Fruit fly (Drosophila melanogaster) whole organism: ENCODE data around the gene Ythdc1.

Source experiments
- CG8478 ChIP-seq: fragments of >200 bp; optimal IDR thresholded peaks from 2 replicates; lab custom pipeline; 2018; ENCODE audit warnings: inconsistent platforms
- Dll ChIP-seq: fragments of >200 bp; optimal IDR thresholded peaks from 2 replicates; lab custom pipeline; 2017
- EcR ChIP-seq, 2 experiments: fragments of >200 bp; optimal IDR thresholded peaks; 2 replicates each; lab custom pipeline; 2017; ENCODE audit warnings: missing biosample characterization in 2 of 2, missing genetic modification characterization in 2 of 2, missing genetic modification reagents in 2 of 2
- pan ChIP-seq: fragments of >200 bp; optimal IDR thresholded peaks from 2 replicates; lab custom pipeline; 2017
- psq ChIP-seq: fragments of >200 bp; optimal IDR thresholded peaks from 2 replicates; lab custom pipeline; 2017
- usp ChIP-seq: fragments of >200 bp; optimal IDR thresholded peaks from 2 replicates; lab custom pipeline; 2017; ENCODE audit warnings: missing biosample characterization, missing genetic modification characterization, mixed read lengths

The Ythdc1 gene

dm6 chr3L:3342307-3342940, 31.5 kb downstream of the Ythdc1 start:
- TF ChIP-seq psq (lab: Kevin White, UChicago) (no peak), Dll (lab: Kevin White, UChicago) (no peak), usp (GFP tag; lab: Kevin White, UChicago) (no peak), EcR (GFP tag; optimal IDR thresholded peaks at IDR 0.05; lab: Kevin White, UChicago) (no peak), CG8478 (lab: Kevin White, UChicago) (no peak), pan (lab: Kevin White, UChicago) (peak; percentile 82)

DNA sequence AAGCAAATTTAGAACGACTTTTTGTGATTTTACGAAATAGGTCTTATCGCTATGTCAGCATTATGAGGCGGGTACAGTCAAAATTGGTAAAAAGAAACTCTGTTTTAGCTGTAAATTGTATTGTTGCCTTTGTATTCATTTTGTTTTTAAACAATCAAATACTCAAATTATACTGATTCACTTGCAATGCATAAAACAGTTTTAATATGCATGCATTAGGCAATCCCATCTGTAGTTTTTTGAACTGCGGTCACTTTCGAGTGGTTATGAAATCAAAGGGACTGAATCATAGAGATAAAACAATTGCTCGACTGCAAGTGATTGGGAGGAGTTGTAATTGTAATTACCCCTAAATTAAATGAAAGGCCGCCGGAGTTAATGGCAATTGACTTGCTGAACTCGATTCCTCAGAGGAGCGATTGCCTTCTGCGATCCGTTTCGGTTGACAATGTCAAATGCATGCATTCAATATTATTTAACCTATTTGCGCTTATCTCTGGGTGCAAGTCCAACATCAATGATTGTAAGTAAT, 34.2 kb downstream of the Ythdc1 start:
- TF ChIP-seq EcR (GFP tag; optimal IDR thresholded peaks at IDR 0.05; lab: Kevin White, UChicago) (no peak), psq (lab: Kevin White, UChicago) (no peak), usp (GFP tag; lab: Kevin White, UChicago) (no peak), pan (lab: Kevin White, UChicago) (no peak), Dll (lab: Kevin White, UChicago) (no peak), CG8478 (lab: Kevin White, UChicago) (no peak)

dm6 chr3L:3338882-3339590, 34.9 kb downstream of the Ythdc1 start:
- TF ChIP-seq psq (lab: Kevin White, UChicago), result no peak
- no peak for TF ChIP-seq Dll (lab: Kevin White, UChicago)
- TF ChIP-seq CG8478 (lab: Kevin White, UChicago), result no peak
- no peak for TF ChIP-seq pan (lab: Kevin White, UChicago)
- TF ChIP-seq usp (GFP tag; lab: Kevin White, UChicago), result no peak
- no peak for TF ChIP-seq EcR (GFP tag; optimal IDR thresholded peaks at IDR 0.05; lab: Kevin White, UChicago)

DNA sequence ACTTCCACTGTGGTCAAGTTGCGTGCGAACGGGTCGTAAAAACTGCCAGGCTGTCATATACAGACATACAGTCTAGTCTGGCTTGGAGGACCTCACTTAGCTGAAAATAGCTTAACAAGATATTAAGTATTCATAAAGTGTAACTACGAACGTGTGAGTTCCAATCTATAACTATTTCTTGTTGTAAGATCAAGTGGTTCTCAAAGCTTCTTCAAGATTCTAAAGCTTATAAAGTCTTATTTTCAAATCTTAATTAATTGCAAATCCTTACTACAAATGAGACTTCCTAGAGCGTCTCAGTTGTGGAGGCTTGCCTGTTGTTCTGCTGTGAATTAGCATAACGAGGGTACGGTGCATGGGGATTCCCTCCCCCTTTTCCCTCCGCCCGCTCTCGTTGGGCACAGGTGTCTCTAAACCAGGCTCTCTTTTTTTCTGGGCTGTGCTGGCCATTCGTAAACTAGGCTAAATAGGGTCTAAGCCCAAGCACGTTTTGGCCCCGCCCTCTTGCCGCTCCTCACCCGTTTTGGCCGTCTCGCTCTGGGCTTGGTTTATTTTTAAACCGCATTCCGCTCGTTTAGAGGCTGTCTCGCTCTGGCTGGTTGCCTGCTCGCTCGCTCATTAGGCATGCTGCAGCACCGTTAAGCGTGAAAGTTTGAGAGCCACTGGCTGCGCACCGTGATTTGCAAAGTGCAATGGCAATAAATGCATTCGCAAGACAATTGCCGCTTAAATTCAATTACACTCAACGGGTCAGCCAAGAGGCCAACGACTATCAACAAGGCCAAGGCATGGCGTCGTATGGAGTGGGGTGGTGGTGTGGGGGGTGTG, 35.7 kb downstream of the Ythdc1 start:
- no peak for TF ChIP-seq pan (lab: Kevin White, UChicago)
- no peak for TF ChIP-seq CG8478 (lab: Kevin White, UChicago)
- TF ChIP-seq usp (GFP tag; lab: Kevin White, UChicago), result no peak
- TF ChIP-seq psq (lab: Kevin White, UChicago), result no peak
- no peak for TF ChIP-seq Dll (lab: Kevin White, UChicago)
- TF ChIP-seq EcR (GFP tag; optimal IDR thresholded peaks at IDR 0.05; lab: Kevin White, UChicago), result no peak

dm6 chr3L:3337345-3337928, 36.5 kb downstream of the Ythdc1 start:
- TF ChIP-seq usp (GFP tag; lab: Kevin White, UChicago) (no peak), Dll (lab: Kevin White, UChicago) (no peak), CG8478 (lab: Kevin White, UChicago) (no peak), psq (lab: Kevin White, UChicago) (no peak), EcR (GFP tag; optimal IDR thresholded peaks at IDR 0.05; lab: Kevin White, UChicago) (no peak), pan (lab: Kevin White, UChicago) (no peak)

DNA sequence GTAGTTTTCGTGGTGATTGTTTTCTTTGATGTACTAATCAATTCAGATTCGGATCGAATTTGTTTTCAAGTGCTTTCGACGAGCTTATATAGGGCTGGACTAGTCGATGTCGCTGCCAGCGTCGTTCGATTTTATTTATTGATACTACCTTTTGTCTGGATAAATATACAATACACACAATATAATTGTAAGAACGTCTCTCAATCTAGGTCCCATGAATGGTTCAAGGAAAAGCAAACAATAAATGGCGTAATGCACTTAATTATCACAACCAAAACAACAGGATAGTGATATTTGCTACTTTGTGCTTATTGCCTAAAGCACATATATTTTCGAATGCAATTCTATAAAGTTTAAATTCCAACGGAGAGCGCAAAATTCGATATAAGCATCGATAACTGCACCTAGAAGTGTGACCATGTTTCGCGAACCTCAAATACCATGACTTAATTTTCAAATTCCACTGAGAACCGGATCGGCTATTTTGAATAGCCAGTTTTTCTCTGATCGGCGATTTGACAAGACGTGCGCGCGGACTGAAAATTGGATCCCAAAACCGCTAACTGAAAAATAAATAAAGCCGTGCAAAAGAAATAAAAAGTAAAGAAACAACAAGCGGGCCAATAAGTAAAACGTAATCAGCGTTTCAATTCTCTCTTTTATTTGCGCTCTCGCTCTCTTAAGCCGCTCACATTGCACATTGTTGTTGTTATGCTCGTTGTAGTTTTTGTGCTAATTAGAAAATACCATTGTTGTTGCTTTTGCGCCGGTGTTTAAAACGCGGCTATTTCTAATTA, 37.4 kb downstream of the Ythdc1 start, which contains the start of the genes Drsl6 and kst:
Drsl6 (minus strand) TSS at position 51 of the 797 bp plus-strand sequence.
kst (plus strand) TSS at position 493 of the 797 bp plus-strand sequence.
- TF ChIP-seq Dll (lab: Kevin White, UChicago) (no peak), CG8478 (lab: Kevin White, UChicago) (no peak), EcR (GFP tag; optimal IDR thresholded peaks at IDR 0.05; lab: Kevin White, UChicago) (no peak), psq (lab: Kevin White, UChicago) (no peak), pan (lab: Kevin White, UChicago) (no peak), usp (GFP tag; lab: Kevin White, UChicago) (no peak)

dm6 chr3L:3335688-3336087, 38.3 kb downstream of the Ythdc1 start, which contains the start of gene Drsl1:
Gene Drsl1 (minus strand): TSS chr3L:3335788.
- TF ChIP-seq CG8478 (lab: Kevin White, UChicago) (no peak), pan (lab: Kevin White, UChicago) (no peak), EcR (GFP tag; optimal IDR thresholded peaks at IDR 0.05; lab: Kevin White, UChicago) (no peak), usp (GFP tag; lab: Kevin White, UChicago) (no peak), Dll (lab: Kevin White, UChicago) (no peak), psq (lab: Kevin White, UChicago) (no peak)

dm6 chr3L:3334784-3335183, 39.2 kb downstream of the Ythdc1 start, which contains the start of gene CG14969:
Gene CG14969 (minus strand): TSS chr3L:3334978.
- no peak for TF ChIP-seq Dll (lab: Kevin White, UChicago)
- no peak for TF ChIP-seq usp (GFP tag; lab: Kevin White, UChicago)
- TF ChIP-seq pan (lab: Kevin White, UChicago), result no peak
- TF ChIP-seq EcR (GFP tag; optimal IDR thresholded peaks at IDR 0.05; lab: Kevin White, UChicago), result no peak
- TF ChIP-seq psq (lab: Kevin White, UChicago), result no peak
- TF ChIP-seq CG8478 (lab: Kevin White, UChicago), result no peak

dm6 chr3L:3329763-3330162, 44.2 kb downstream of the Ythdc1 start, which contains the start of gene CG14961:
Gene CG14961 (plus strand): TSS chr3L:3330063.
- no peak for TF ChIP-seq pan (lab: Kevin White, UChicago)
- no peak for TF ChIP-seq EcR (GFP tag; optimal IDR thresholded peaks at IDR 0.05; lab: Kevin White, UChicago)
- TF ChIP-seq psq (lab: Kevin White, UChicago), result no peak
- TF ChIP-seq usp (GFP tag; lab: Kevin White, UChicago), result no peak
- TF ChIP-seq CG8478 (lab: Kevin White, UChicago), result no peak
